Worm (Caenorhabditis elegans) whole organism, L4/young adult: Measurements from ENCODE around the gene slc-30A9.

Experiments
- W03F9.2 ChIP-seq: fragments of 150-350 bp; optimal IDR thresholded peaks from 2 replicates; lab custom pipeline; 2014; ENCODE audit warnings: missing biosample characterization, missing genetic modification characterization
- dao-5 ChIP-seq: sonication (generic microtip); optimal IDR thresholded peaks from 2 replicates; lab custom pipeline; 2016; ENCODE audit warnings: missing genotype, missing genetic modification characterization, moderate library complexity, missing compliant biosample characterization
- him-1 ChIP-seq: sonication (generic microtip); optimal IDR thresholded peaks from 2 replicates; lab custom pipeline; 2016; ENCODE audit warnings: missing genotype, missing genetic modification reagents, missing genetic modification characterization, missing compliant biosample characterization

The slc-30A9 gene

DNA sequence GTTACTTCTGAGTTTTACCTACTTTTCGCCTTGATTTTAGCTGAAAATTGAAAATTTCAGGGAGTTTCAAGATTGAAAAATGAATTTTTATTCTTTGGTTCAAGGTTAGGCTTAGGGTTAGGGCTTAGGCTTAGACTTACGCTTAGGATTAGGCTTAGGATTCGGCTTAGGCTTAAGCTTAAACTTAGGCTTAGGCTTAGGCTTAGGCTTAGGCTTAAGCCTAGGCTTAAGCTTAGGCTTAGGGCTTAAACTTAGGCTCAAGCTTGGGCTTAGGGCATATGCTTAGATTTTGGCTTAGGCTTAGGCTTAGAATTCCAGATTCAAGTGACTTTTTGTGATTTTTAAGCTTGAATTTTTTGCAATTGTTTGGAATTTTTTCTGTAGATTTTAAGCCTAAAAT, 15.2 kb downstream of the slc-30A9 start:
- TF ChIP-seq W03F9.2 (tag; lab: Kevin White, UChicago) (no peak), him-1 (no peak), dao-5 (tag; lab: Kevin White, UChicago) (no peak)

DNA sequence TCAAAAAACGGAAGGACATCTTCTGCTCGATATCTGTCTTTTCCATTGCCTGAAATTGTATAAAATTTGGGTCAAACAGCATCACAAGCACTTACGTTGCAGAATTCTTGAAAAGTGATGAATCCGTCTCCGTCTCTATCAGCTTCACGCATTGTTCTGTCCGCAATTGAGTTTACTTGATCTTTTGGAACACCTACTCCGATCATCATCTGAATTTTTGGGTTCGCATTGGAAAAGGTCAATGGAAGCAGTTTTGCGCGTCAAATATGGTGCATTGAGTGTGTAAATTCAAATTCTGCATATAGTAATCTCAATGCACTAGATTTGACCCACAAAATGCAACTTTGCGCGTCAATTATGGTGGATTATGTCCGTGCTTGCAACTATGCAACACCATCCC, 17.1 kb downstream of the slc-30A9 start:
- TF ChIP-seq him-1 (no peak), W03F9.2 (tag; lab: Kevin White, UChicago) (no peak), dao-5 (tag; lab: Kevin White, UChicago) (no peak)

DNA sequence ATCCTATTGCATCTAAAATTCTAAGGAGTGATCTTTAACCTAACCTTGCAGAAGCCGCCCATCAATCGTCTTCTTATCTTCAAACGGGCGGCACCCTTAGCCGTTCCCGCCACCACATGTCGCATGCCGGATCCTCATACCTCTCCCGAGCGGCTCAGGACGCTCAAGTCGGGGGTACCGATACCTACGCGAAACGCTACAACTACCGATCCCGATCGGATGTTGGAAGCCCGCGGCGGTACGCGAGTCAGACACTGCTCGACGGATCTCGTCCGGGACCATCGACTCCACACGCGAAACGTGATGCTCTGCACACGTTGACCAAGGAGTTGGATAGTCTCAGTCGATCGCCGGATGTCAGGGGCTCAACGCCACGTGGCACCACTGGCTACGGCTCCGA, 19.3 kb downstream of the slc-30A9 start:
- no peak for TF ChIP-seq dao-5 (tag; lab: Kevin White, UChicago)
- no peak for TF ChIP-seq him-1
- no peak for TF ChIP-seq W03F9.2 (tag; lab: Kevin White, UChicago)

DNA sequence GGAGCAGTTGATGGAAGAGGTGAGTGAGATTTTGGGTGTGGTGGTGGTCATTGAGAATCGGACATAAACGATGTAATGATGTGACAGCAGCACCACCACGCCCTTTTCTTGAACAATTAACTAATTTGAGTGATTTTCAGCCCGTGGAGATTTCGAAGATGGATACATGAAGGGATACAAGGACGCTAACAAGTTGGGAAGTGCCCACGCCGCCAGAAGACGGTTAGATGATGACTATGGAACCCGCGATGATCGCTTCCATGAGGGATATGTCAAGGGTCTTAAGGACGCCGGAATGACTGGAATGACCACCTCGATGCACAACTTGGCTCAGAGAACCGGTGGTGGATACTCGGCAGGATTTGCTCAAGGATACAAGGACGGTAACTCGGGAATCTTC, 20.6 kb downstream of the slc-30A9 start:
- TF ChIP-seq dao-5 (tag; lab: Kevin White, UChicago): no peak
- no peak for TF ChIP-seq him-1

DNA sequence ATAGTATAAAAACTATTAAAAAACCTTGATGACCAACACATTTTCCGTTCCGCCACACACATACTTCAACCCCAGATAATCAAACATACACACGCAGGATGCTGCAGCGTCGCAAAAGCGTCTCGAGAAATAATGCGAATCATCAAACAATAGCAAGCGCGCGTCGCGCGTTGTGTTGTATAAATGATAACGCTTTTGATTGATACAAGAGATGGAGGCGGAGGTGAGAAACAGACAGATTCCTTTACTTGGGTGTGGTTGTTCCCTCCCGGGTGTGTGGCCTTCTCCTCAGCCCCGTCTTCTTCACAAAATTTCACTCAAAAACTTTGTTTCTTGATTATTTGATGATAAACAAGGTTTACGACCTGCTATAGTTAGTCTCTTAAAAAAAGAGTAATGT, 22.5 kb downstream of the slc-30A9 start:
- TF ChIP-seq dao-5 (tag; lab: Kevin White, UChicago) (no peak), him-1 (no peak), W03F9.2 (tag; lab: Kevin White, UChicago) (no peak)

DNA sequence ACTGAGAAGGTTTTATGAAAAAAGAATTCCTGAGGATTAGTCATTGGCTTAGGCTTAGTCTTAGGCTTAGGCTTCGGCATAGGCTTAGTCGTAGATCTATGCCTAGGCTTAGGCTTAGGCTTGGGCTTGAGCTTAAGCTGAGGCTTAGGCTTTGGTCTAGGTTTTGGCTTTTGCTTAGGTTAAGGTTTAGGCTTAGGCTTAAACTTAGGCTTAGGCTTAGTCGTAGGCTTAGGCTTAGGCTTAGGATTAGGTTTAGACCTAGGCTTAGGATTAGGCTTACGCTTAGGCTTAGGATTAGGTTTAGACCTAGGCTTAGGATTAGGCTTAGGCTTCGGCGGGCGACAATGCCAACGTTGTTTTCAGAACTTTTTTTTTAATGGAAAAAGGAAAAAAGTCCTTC, 23.2 kb downstream of the slc-30A9 start:
- TF ChIP-seq W03F9.2 (tag; lab: Kevin White, UChicago) (no peak), him-1 (no peak), dao-5 (tag; lab: Kevin White, UChicago) (no peak)

DNA sequence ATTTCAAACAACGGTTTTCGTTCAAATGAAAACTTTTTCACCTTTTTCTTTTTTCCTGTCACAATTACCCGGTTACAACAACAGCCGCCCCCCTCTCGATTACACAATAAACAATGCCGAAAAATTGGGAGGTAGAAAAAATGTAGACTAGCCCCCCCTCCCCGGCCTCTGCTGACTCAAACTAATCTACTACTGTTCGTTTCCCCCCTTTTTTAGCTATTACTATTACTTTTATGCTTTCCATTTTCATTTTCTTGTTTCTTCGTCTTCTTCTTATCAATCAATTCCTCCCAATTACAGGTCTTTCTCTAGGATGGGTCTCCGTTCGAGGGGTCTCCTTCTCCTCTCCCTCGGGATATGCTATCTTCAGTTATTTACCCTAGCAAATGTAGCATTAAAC, 40.8 kb downstream of the slc-30A9 start, which contains the start of gene let-805:
let-805 (plus strand) TSS at position 301 of the 400 bp plus-strand sequence.
- TF ChIP-seq dao-5 (tag; lab: Kevin White, UChicago) (no peak), W03F9.2 (tag; lab: Kevin White, UChicago) (no peak), him-1 (no peak)

DNA sequence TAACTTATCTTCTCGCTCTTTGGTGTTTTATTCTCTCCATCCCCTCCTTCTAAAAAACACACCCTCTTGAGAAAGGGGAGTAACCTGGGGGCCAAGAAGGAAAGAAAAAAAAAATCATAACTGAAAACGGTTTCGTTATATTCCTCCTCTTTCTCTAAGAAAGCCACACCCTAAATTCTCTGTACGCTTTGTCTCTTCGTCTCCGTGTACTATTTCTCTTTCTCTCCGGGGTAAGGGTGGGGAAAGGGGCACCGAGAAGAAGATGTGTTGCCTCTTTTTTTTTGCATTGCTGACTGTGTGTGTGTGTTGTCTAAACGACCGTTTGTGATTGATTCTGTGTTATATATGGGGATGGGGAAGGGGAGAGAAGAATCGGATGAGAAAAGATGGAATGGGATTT, 42.4 kb downstream of the slc-30A9 start:
- no peak for TF ChIP-seq dao-5 (tag; lab: Kevin White, UChicago)
- TF ChIP-seq him-1: no peak
- TF ChIP-seq W03F9.2 (tag; lab: Kevin White, UChicago): no peak

DNA sequence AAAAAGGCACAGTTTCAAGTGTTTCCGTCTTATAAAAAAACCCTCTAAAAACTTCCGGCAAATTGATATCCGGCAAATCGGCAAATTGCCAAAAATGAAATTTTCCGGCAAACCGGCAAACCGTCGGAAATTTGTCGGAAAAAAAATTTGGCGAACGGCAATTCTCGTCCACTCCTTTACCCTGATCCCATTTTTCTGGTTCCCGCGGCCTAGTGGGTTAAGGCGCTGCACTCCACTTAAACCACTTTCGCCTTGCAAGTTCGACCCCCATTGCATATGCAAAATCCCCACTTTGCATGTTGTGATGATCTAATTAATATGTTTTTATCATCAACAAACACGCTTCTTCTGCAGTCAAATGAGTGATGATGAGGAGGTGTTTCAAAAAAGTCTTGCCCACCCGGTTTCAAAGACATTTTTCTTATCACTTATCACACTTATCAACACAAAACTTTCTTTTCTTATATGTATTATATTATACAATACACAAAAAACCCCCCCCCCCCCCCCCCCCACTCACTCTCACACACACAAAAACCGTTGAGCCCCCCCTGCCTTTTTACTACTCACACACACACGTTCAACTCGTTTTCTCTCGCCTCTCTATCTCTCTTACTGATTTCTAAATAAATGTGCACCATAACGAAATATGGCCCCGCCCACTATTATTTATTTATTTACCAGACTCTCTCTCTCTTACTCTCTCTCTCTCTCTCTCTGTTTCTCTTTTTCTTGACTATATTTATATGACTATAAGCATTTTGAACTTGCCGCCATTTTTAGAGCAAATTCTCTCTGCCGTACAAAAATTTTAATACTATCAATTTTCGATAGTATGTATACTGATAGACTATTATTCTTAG, 45.7 kb downstream of the slc-30A9 start:
- no peak for TF ChIP-seq W03F9.2 (tag; lab: Kevin White, UChicago)
- no peak for TF ChIP-seq dao-5 (tag; lab: Kevin White, UChicago)
- TF ChIP-seq him-1: no peak

DNA sequence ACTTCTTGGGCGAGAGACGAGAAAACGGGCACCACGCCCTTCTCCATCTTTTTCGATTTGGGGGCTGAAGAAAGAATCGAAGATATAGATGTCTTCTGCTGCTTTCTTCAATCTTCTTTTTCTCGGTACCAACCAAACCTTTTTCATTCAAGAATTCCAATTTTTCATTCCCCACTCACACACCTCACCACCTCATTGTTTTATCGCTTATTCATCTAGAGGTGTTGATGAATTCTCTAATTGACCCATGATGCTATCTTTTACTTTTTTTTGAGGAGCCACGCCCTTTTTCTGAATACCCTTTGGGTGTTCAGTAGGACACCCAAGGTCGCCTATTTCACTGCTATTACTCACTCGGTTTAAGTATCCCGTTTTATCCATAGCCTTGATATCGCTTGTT, 47.1 kb downstream of the slc-30A9 start:
- TF ChIP-seq W03F9.2 (tag; lab: Kevin White, UChicago) (no peak), dao-5 (tag; lab: Kevin White, UChicago) (no peak), him-1 (no peak)

DNA sequence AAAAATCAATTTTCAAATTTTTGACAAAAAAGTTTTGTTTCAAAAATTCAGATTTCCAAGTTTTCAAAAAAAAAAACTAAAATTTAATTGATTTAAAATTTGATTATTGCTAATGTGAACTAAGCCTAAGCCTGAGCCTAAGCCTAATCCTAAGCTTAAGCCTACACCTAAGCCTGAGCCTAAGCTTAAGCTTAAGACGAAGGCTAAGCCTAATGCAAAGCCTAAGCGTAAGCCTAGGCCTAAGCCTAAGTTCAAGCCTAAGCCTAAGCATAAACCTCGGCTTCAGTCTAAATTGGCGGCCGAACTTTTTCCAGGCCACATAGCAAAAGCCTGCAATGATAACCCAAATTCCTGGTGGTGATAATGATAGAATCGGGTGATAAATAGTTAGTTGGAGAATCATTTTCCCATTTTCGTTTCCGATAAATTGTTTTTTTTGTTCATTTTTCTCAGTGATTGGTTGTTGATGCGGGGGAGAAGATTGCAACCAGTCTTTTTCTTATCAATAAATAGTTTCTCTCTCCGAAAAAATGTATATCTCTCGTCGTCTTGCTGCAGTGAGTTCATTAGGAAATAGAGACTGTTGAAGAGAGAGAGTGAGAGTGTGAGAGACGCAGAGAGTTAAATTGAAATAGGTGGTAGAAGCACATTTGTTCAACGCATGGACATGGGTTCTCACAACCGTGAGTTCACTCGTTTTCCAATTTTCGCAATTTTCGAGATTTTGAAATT, 51.3 kb downstream of the slc-30A9 start:
- TF ChIP-seq W03F9.2 (tag; lab: Kevin White, UChicago) (no peak), him-1 (no peak), dao-5 (tag; lab: Kevin White, UChicago) (no peak)

DNA sequence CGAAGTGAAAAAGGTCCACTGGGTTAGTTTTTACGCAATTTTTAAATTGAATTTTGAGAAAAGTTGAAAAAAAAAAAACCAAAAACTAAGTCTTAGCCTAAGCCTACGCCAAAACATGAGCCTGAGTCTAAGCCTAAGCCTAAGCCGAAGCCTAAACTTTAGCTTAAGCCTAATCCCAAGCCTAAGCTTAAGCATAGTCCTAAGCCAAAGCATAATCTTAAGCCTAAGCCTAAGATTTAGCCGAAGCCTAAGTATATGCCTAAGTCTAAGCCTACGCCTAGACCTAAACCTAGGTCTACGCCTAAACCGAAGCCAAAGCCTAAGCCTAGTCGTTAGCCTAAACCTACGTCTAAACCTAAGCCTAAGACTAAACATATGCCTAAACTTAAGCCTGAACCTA, 57.0 kb downstream of the slc-30A9 start:
- TF ChIP-seq W03F9.2 (tag; lab: Kevin White, UChicago) (no peak), dao-5 (tag; lab: Kevin White, UChicago) (no peak), him-1 (no peak)
